Worm (Caenorhabditis elegans) whole organism, L2 larva: ENCODE measurements around the gene lea-1.

ENCODE experiments used
- ZK546.5 ChIP-seq: sonication (generic microtip); optimal IDR thresholded peaks from 2 replicates; lab custom pipeline; 2017; ENCODE audit warnings: missing biosample characterization, missing genetic modification characterization
- elt-3 ChIP-seq: sonication (generic microtip); optimal IDR thresholded peaks from 2 replicates; lab custom pipeline; 2017; ENCODE audit warnings: missing biosample characterization, missing genetic modification characterization
- mdl-1 ChIP-seq, 2 experiments: fragments of 150-350 bp in 1 of 2; sonication (generic microtip) in 1 of 2; optimal IDR thresholded peaks; 2 replicates each; lab custom pipeline; 2017; ENCODE audit warnings: missing biosample characterization in 2 of 2, missing genetic modification characterization in 2 of 2
- nhr-129 ChIP-seq: fragments of 150-350 bp; optimal IDR thresholded peaks from 2 replicates; lab custom pipeline; 2014; ENCODE audit warnings: missing biosample characterization, missing genetic modification characterization
- nhr-25 ChIP-seq: fragments of 150-350 bp; sonication (generic microtip); optimal IDR thresholded peaks from 3 replicates; lab custom pipeline; 2014; ENCODE audit warnings: missing biosample characterization, missing genetic modification characterization
- unc-62 ChIP-seq: fragments of 150-350 bp; optimal IDR thresholded peaks from 2 replicates; lab custom pipeline; 2014; ENCODE audit warnings: missing biosample characterization, missing genetic modification reagents, missing genetic modification characterization

ce11 chrV:10036275-10036674, 24.6 kb downstream of the lea-1 start, which contains the start of gene T06E8.2:
- TF ChIP-seq mdl-1 (tag; optimal IDR thresholded peaks at IDR 0.05; lab: Kevin White, UChicago) (no peak), nhr-129 (tag; lab: Kevin White, UChicago) (peak; percentile 66), unc-62 (GFP tag; lab: Kevin White, UChicago) (no peak), elt-3 (tag; lab: Kevin White, UChicago) (no peak), nhr-25 (tag; lab: Kevin White, UChicago) (peak; percentile 7), ZK546.5 (no peak)
